Worm (Caenorhabditis elegans) whole organism, L1 larva: ENCODE measurements around the gene oac-12.

Experiments
- C04F5.9 ChIP-seq: sonication (generic microtip); optimal IDR thresholded peaks from 2 replicates; lab custom pipeline; 2016; ENCODE audit warnings: missing genetic modification characterization, missing compliant biosample characterization
- Y116A8C.19 ChIP-seq: sonication (generic microtip); optimal IDR thresholded peaks from 2 replicates; lab custom pipeline; 2016; ENCODE audit warnings: missing compliant biosample characterization, missing genetic modification characterization, borderline replicate concordance
- aha-1 ChIP-seq: fragments of 150-350 bp; optimal IDR thresholded peaks from 2 replicates; lab custom pipeline; 2014; ENCODE audit warnings: missing biosample characterization, missing genetic modification characterization
- alr-1 ChIP-seq: fragments of 200-800 bp; sonication (Bioruptor generic); optimal IDR thresholded peaks from 2 replicates; lab custom pipeline; 2018; ENCODE audit warnings: borderline replicate concordance, mild to moderate bottlenecking, missing genetic modification characterization, missing compliant biosample characterization
- ama-1 ChIP-seq: fragments of 150-350 bp; optimal IDR thresholded peaks from 2 replicates; lab custom pipeline; 2014
- blmp-1 ChIP-seq: fragments of 150-350 bp; optimal IDR thresholded peaks from 2 replicates; lab custom pipeline; 2014; ENCODE audit warnings: missing biosample characterization, missing genetic modification characterization
- ceh-82 ChIP-seq, 3 experiments: fragments of 150-350 bp in 1 of 3; sonication (generic microtip) in 2 of 3; optimal IDR thresholded peaks; 2 replicates each; lab custom pipeline; 2014 to 2017; ENCODE audit warnings: missing biosample characterization in 3 of 3, missing genetic modification characterization in 3 of 3
- ces-1 ChIP-seq: fragments of 150-350 bp; optimal IDR thresholded peaks from 2 replicates; lab custom pipeline; 2014; ENCODE audit warnings: missing biosample characterization, missing genetic modification reagents, missing genetic modification characterization
- dsc-1 ChIP-seq: sonication (generic microtip); optimal IDR thresholded peaks from 2 replicates; lab custom pipeline; 2016; ENCODE audit warnings: mild to moderate bottlenecking, missing genetic modification characterization, missing compliant biosample characterization
- efl-1 ChIP-seq, 4 experiments: fragments of 150-350 bp; optimal IDR thresholded peaks in 3 of 4; peaks in 1 of 4; 1 replicate in 1 of 4; 2 replicates in 3 of 4; lab custom pipeline; 2014; ENCODE audit warnings: missing biosample characterization in 2 of 4, missing genetic modification characterization in 2 of 4, missing genetic modification reagents in 2 of 4
- egl-27 ChIP-seq, 2 experiments: fragments of 150-350 bp in 1 of 2; sonication (generic microtip); optimal IDR thresholded peaks; 3 replicates each; lab custom pipeline; 2017 to 2018; ENCODE audit warnings: missing biosample characterization in 2 of 2, missing genetic modification characterization in 2 of 2, missing genetic modification reagents in 2 of 2
- ets-5 ChIP-seq: fragments of 200-800 bp; sonication (Bioruptor generic); IDR thresholded peaks from 2 replicates; pipeline ENCODE4 v1.3.6; 2022; ENCODE audit warnings: missing genetic modification characterization, missing compliant biosample characterization
- fkh-10 ChIP-seq: sonication (generic microtip); optimal IDR thresholded peaks from 2 replicates; lab custom pipeline; 2017; ENCODE audit warnings: missing biosample characterization, missing genetic modification reagents, missing genetic modification characterization
- fos-1 ChIP-seq: fragments of 150-350 bp; optimal IDR thresholded peaks from 2 replicates; lab custom pipeline; 2014; ENCODE audit warnings: missing biosample characterization, missing genetic modification characterization
- grh-1 ChIP-seq: fragments of 200-800 bp; sonication (Bioruptor generic); IDR thresholded peaks from 2 replicates; pipeline ENCODE4 v1.3.6; 2022; ENCODE audit warnings: missing genetic modification reagents, missing genetic modification characterization, missing compliant biosample characterization
- hlh-4 ChIP-seq: sonication (generic microtip); optimal IDR thresholded peaks from 2 replicates; lab custom pipeline; 2016; ENCODE audit warnings: mild to moderate bottlenecking, missing genetic modification characterization, missing compliant biosample characterization
- irx-1 ChIP-seq: sonication (generic microtip); optimal IDR thresholded peaks from 2 replicates; lab custom pipeline; 2016; ENCODE audit warnings: missing genetic modification characterization, missing compliant biosample characterization
- isw-1 ChIP-seq: fragments of 200-800 bp; sonication (Bioruptor generic); IDR thresholded peaks from 2 replicates; pipeline ENCODE4 v1.3.6; 2022; ENCODE audit warnings: missing genetic modification characterization, missing compliant biosample characterization
- jun-1 ChIP-seq: fragments of 150-350 bp; optimal IDR thresholded peaks from 2 replicates; lab custom pipeline; 2014; ENCODE audit warnings: missing biosample characterization, missing genetic modification reagents, missing genetic modification characterization
- lin-13 ChIP-seq: fragments of 150-350 bp; optimal IDR thresholded peaks from 2 replicates; lab custom pipeline; 2014; ENCODE audit warnings: missing biosample characterization, missing genetic modification reagents, missing genetic modification characterization
- lin-14 ChIP-seq: fragments of 200-800 bp; sonication (Bioruptor generic); optimal IDR thresholded peaks from 2 replicates; lab custom pipeline; 2018; ENCODE audit warnings: mild to moderate bottlenecking, missing genetic modification characterization, moderate library complexity, missing compliant biosample characterization
- lin-35 ChIP-seq, 2 experiments: fragments of 150-350 bp; optimal IDR thresholded peaks; 2 replicates each; lab custom pipeline; 2014; ENCODE audit warnings: missing biosample characterization in 2 of 2, missing genetic modification characterization in 2 of 2, missing genetic modification reagents in 2 of 2
- mab-9 ChIP-seq: fragments of 200-800 bp; sonication (Bioruptor generic); IDR thresholded peaks from 2 replicates; pipeline ENCODE4 v1.3.6; 2022; ENCODE audit warnings: missing genetic modification reagents, missing genetic modification characterization, missing compliant biosample characterization
- mep-1 ChIP-seq: fragments of 150-350 bp; optimal IDR thresholded peaks from 2 replicates; lab custom pipeline; 2014; ENCODE audit warnings: missing biosample characterization, missing genetic modification characterization
- nhr-11 ChIP-seq: fragments of 150-350 bp; optimal IDR thresholded peaks from 2 replicates; lab custom pipeline; 2014; ENCODE audit warnings: missing biosample characterization, missing genetic modification characterization
- nhr-20 ChIP-seq: sonication (generic microtip); optimal IDR thresholded peaks from 2 replicates; lab custom pipeline; 2016; ENCODE audit warnings: mild to moderate bottlenecking, missing genetic modification characterization, missing compliant biosample characterization
- nhr-76 ChIP-seq: sonication (generic microtip); optimal IDR thresholded peaks from 2 replicates; lab custom pipeline; 2017; ENCODE audit warnings: missing biosample characterization, missing genetic modification characterization
- nhr-77 ChIP-seq: fragments of 150-350 bp; optimal IDR thresholded peaks from 2 replicates; lab custom pipeline; 2014; ENCODE audit warnings: missing biosample characterization, missing genetic modification characterization
- pax-3 ChIP-seq: fragments of 200-800 bp; sonication (Bioruptor generic); optimal IDR thresholded peaks from 2 replicates; lab custom pipeline; 2018; ENCODE audit warnings: mild to moderate bottlenecking, missing genetic modification characterization, moderate library complexity, missing compliant biosample characterization
- pqm-1 ChIP-seq: sonication (generic microtip); optimal IDR thresholded peaks from 3 replicates; lab custom pipeline; 2017; ENCODE audit warnings: missing biosample characterization, missing genetic modification characterization
- rnt-1 ChIP-seq: sonication (generic microtip); optimal IDR thresholded peaks from 2 replicates; lab custom pipeline; 2016; ENCODE audit warnings: mild to moderate bottlenecking, missing genetic modification characterization, moderate library complexity, missing compliant biosample characterization
- skn-1 ChIP-seq: fragments of 150-350 bp; optimal IDR thresholded peaks from 2 replicates; lab custom pipeline; 2014; ENCODE audit warnings: missing biosample characterization, missing genetic modification characterization
- snpc-4 ChIP-seq: fragments of 150-350 bp; optimal IDR thresholded peaks from 2 replicates; lab custom pipeline; 2014; ENCODE audit warnings: missing biosample characterization, missing genetic modification characterization
- snu-23 ChIP-seq: sonication (generic microtip); optimal IDR thresholded peaks from 2 replicates; lab custom pipeline; 2016; ENCODE audit warnings: missing genetic modification characterization, missing compliant biosample characterization
- sox-4 ChIP-seq: sonication (generic microtip); optimal IDR thresholded peaks from 2 replicates; lab custom pipeline; 2016; ENCODE audit warnings: missing genetic modification characterization, missing compliant biosample characterization
- sup-37 ChIP-seq: fragments of 200-800 bp; sonication (Bioruptor generic); optimal IDR thresholded peaks from 2 replicates; lab custom pipeline; 2018; ENCODE audit warnings: mild to moderate bottlenecking, missing genetic modification characterization, missing compliant biosample characterization
- tbx-2 ChIP-seq: sonication (generic microtip); optimal IDR thresholded peaks from 2 replicates; lab custom pipeline; 2016; ENCODE audit warnings: missing genetic modification characterization, missing compliant biosample characterization
- unc-62 ChIP-seq: fragments of 150-350 bp; optimal IDR thresholded peaks from 2 replicates; lab custom pipeline; 2014; ENCODE audit warnings: missing biosample characterization, missing genetic modification reagents, missing genetic modification characterization
- unc-86 ChIP-seq: sonication (generic microtip); optimal IDR thresholded peaks from 2 replicates; lab custom pipeline; 2016; ENCODE audit warnings: missing genetic modification characterization, missing compliant biosample characterization
- unc-98 ChIP-seq: fragments of 200-800 bp; sonication (Bioruptor generic); IDR thresholded peaks from 2 replicates; pipeline ENCODE4 v1.3.6; 2022; ENCODE audit warnings: missing genetic modification characterization, missing compliant biosample characterization
- zip-4 ChIP-seq: fragments of 200-800 bp; sonication (Bioruptor generic); optimal IDR thresholded peaks from 2 replicates; lab custom pipeline; 2018; ENCODE audit warnings: mild to moderate bottlenecking, missing genetic modification characterization, moderate library complexity, missing compliant biosample characterization

The oac-12 gene

ce11 chrV:4370515-4370914 is 38.2 kb upstream of the oac-12 start:
- peak; percentile 81 for TF ChIP-seq alr-1 (tag; lab: Kevin White, UChicago)
- no peak for TF ChIP-seq nhr-20
- TF ChIP-seq, all 84 proteins: peak for 1

ce11 chrV:4366440-4366839 is 34.1 kb upstream of the oac-12 start, which contains the start of gene F32D1.11:
Gene F32D1.11 (minus strand): TSS chrV:4366540.
- no peak for TF ChIP-seq nhr-11 (tag; lab: Kevin White, UChicago)
- no peak for TF ChIP-seq efl-1 (optimal IDR thresholded peaks at IDR 0.05; lab: Kevin White, UChicago)
- TF ChIP-seq efl-1 (GFP tag; optimal IDR thresholded peaks at IDR 0.05 in 1 of 2; lab: Kevin White, UChicago), result peak in 1 of 2 experiments; percentile 26
- TF ChIP-seq ets-5 (GFP tag; lab: Robert Waterston, UW), result no peak
- no peak for TF ChIP-seq C04F5.9 (tag; lab: Kevin White, UChicago)

ce11 chrV:4364517-4364916 is 32.2 kb upstream of the oac-12 start, which contains the start of gene grl-13:
Gene grl-13 (minus strand): TSS chrV:4364617.
- TF ChIP-seq unc-86, result no peak
- TF ChIP-seq Y116A8C.19, result no peak
- TF ChIP-seq mep-1 (tag; lab: Kevin White, UChicago), result no peak
- TF ChIP-seq ceh-82 (tag; optimal IDR thresholded peaks at IDR 0.05; lab: Kevin White, UChicago), result no peak
- TF ChIP-seq grh-1 (GFP tag; lab: Robert Waterston, UW), result no peak
- no peak for TF ChIP-seq pqm-1 (tag; lab: Kevin White, UChicago)
- TF ChIP-seq ama-1 (lab: Kevin White, UChicago), result no peak
- TF ChIP-seq unc-98 (GFP tag; lab: Robert Waterston, UW), result no peak
- no peak for TF ChIP-seq sox-4 (tag; lab: Kevin White, UChicago)
- no peak for TF ChIP-seq ces-1 (GFP tag; lab: Kevin White, UChicago)
- no peak for TF ChIP-seq zip-4 (GFP tag; lab: Kevin White, UChicago)
- no peak for TF ChIP-seq snu-23 (GFP tag; lab: Kevin White, UChicago)
- no peak for TF ChIP-seq jun-1 (tag; lab: Kevin White, UChicago)

ce11 chrV:4361505-4361904 is 29.2 kb upstream of the oac-12 start, which contains the start of gene F32D1.3:
Gene F32D1.3 (minus strand): TSS chrV:4361569.
- TF ChIP-seq fkh-10 (GFP tag; lab: Kevin White, UChicago), result no peak
- no peak for TF ChIP-seq irx-1 (tag; lab: Kevin White, UChicago)
- TF ChIP-seq blmp-1 (tag; lab: Kevin White, UChicago), result peak; percentile 12

ce11 chrV:4360018-4360417 is 27.7 kb upstream of the oac-12 start:
- TF ChIP-seq lin-14 (peak; percentile 46), skn-1 (tag; lab: Kevin White, UChicago) (no peak)

- TF ChIP-seq dsc-1 (tag; lab: Kevin White, UChicago) (peak; percentile 74), isw-1 (GFP tag; lab: Robert Waterston, UW) (no peak), lin-14 (peak; percentile 37)
- TF ChIP-seq, all 84 proteins: peak for 2
Observed at ce11 chrV:4359127-4359526, 26.8 kb upstream of the oac-12 start.

ce11 chrV:4357369-4357768 is 25.0 kb upstream of the oac-12 start:
- TF ChIP-seq fos-1 (no peak), mab-9 (no peak), tbx-2 (peak; percentile 64), jun-1 (tag; lab: Kevin White, UChicago) (no peak), sup-37 (GFP tag; lab: Kevin White, UChicago) (no peak), grh-1 (GFP tag; lab: Robert Waterston, UW) (no peak), C04F5.9 (tag; lab: Kevin White, UChicago) (no peak), unc-62 (GFP tag; lab: Kevin White, UChicago) (no peak), ces-1 (GFP tag; lab: Kevin White, UChicago) (peak; percentile 36), rnt-1 (peak; percentile 6), lin-13 (GFP tag; lab: Kevin White, UChicago) (no peak), egl-27 (tag; optimal IDR thresholded peaks at IDR 0.05; lab: Kevin White, UChicago) (no peak), nhr-76 (tag; lab: Kevin White, UChicago) (no peak), aha-1 (no peak), zip-4 (GFP tag; lab: Kevin White, UChicago) (no peak), hlh-4 (no peak), irx-1 (tag; lab: Kevin White, UChicago) (peak; percentile 21), nhr-11 (tag; lab: Kevin White, UChicago) (no peak), snpc-4 (no peak), lin-35 (GFP tag; optimal IDR thresholded peaks at IDR 0.05; lab: Kevin White, UChicago) (no peak), nhr-77 (tag; lab: Kevin White, UChicago) (no peak), pax-3 (no peak)
